Worm (Caenorhabditis elegans) whole organism, midembryonic: ENCODE measurements around the gene drr-1.

Experiments used
- T22C8.4 ChIP-seq: fragments of 200-800 bp; sonication (Bioruptor generic); IDR thresholded peaks from 2 replicates; pipeline ENCODE4 v1.3.6; 2022; ENCODE audit warnings: missing genetic modification characterization, missing compliant biosample characterization
- cog-1 ChIP-seq: sonication (generic microtip); optimal IDR thresholded peaks from 2 replicates; lab custom pipeline; 2016; ENCODE audit warnings: missing genetic modification characterization, missing compliant biosample characterization
- flt-1 ChIP-seq: fragments of 200-800 bp; sonication (Bioruptor generic); IDR thresholded peaks from 2 replicates; pipeline ENCODE4 v1.3.6; 2022; ENCODE audit warnings: missing genetic modification characterization, missing compliant biosample characterization
- klf-2 ChIP-seq: fragments of 200-800 bp; sonication (Bioruptor generic); conservative IDR thresholded peaks from 2 replicates; pipeline ENCODE4 v1.3.6; 2022; ENCODE audit warnings: missing genetic modification reagents, missing genetic modification characterization, missing compliant biosample characterization
- med-1 ChIP-seq: sonication (generic microtip); optimal IDR thresholded peaks from 2 replicates; lab custom pipeline; 2017; ENCODE audit warnings: missing genetic modification characterization, mild to moderate bottlenecking, missing compliant biosample characterization, antibody characterized with exemption, missing genetic modification reagents; ENCODE audit not compliant: insufficient read depth
- ref-1 ChIP-seq: fragments of 200-800 bp; sonication (Bioruptor generic); conservative IDR thresholded peaks from 2 replicates; pipeline ENCODE4 v1.3.6; 2022; ENCODE audit warnings: missing genetic modification reagents, missing genetic modification characterization, missing compliant biosample characterization
- tab-1 ChIP-seq: fragments of 200-800 bp; sonication (Bioruptor generic); IDR thresholded peaks from 2 replicates; pipeline ENCODE4 v1.3.6; 2022; ENCODE audit warnings: missing genetic modification characterization, missing compliant biosample characterization
- ztf-23 ChIP-seq: fragments of 200-800 bp; sonication (Bioruptor generic); IDR thresholded peaks from 2 replicates; pipeline ENCODE4 v1.3.6; 2022; ENCODE audit warnings: missing genetic modification reagents, missing genetic modification characterization, missing compliant biosample characterization
- ztf-29 ChIP-seq: fragments of 200-800 bp; sonication (Bioruptor generic); IDR thresholded peaks from 2 replicates; pipeline ENCODE4 v1.3.6; 2022; ENCODE audit warnings: missing genetic modification reagents, missing genetic modification characterization, missing compliant biosample characterization

drr-1 gene

ce11 chrII:13491254-13491889 lies 4.3 kb downstream of the drr-1 start, which contains the start of gene alh-7:
TSS of gene alh-7 (minus strand) at chrII:13491786.
- no peak for TF ChIP-seq ref-1 (GFP tag; lab: Robert Waterston, UW)
- no peak for TF ChIP-seq flt-1
- no peak for TF ChIP-seq cog-1 (tag; lab: Kevin White, UChicago)
- no peak for TF ChIP-seq ztf-29 (GFP tag; lab: Robert Waterston, UW)
- TF ChIP-seq klf-2 (GFP tag; lab: Robert Waterston, UW) = no peak
- no peak for TF ChIP-seq med-1 (GFP tag; lab: Kevin White, UChicago)
- no peak for TF ChIP-seq T22C8.4 (GFP tag; lab: Robert Waterston, UW)
- no peak for TF ChIP-seq ztf-23 (GFP tag; lab: Robert Waterston, UW)
- TF ChIP-seq tab-1 (GFP tag; lab: Robert Waterston, UW) = no peak

ce11 chrII:13489896-13490295 lies 5.8 kb downstream of the drr-1 start:
- no peak for TF ChIP-seq tab-1 (GFP tag; lab: Robert Waterston, UW)
- TF ChIP-seq flt-1 = no peak
- TF ChIP-seq klf-2 (GFP tag; lab: Robert Waterston, UW) = no peak
- TF ChIP-seq ref-1 (GFP tag; lab: Robert Waterston, UW) = no peak
- TF ChIP-seq med-1 (GFP tag; lab: Kevin White, UChicago) = no peak
- no peak for TF ChIP-seq T22C8.4 (GFP tag; lab: Robert Waterston, UW)

ce11 chrII:13487563-13487962 lies 8.1 kb downstream of the drr-1 start:
- TF ChIP-seq klf-2 (GFP tag; lab: Robert Waterston, UW) (no peak), ztf-29 (GFP tag; lab: Robert Waterston, UW) (no peak), tab-1 (GFP tag; lab: Robert Waterston, UW) (no peak), T22C8.4 (GFP tag; lab: Robert Waterston, UW) (no peak), ztf-23 (GFP tag; lab: Robert Waterston, UW) (no peak)

- no peak for TF ChIP-seq flt-1
- no peak for TF ChIP-seq tab-1 (GFP tag; lab: Robert Waterston, UW)
- TF ChIP-seq cog-1 (tag; lab: Kevin White, UChicago) = no peak
- TF ChIP-seq ref-1 (GFP tag; lab: Robert Waterston, UW) = no peak
- TF ChIP-seq klf-2 (GFP tag; lab: Robert Waterston, UW) = no peak
- TF ChIP-seq med-1 (GFP tag; lab: Kevin White, UChicago) = no peak
- no peak for TF ChIP-seq T22C8.4 (GFP tag; lab: Robert Waterston, UW)
- no peak for TF ChIP-seq ztf-29 (GFP tag; lab: Robert Waterston, UW)
- TF ChIP-seq ztf-23 (GFP tag; lab: Robert Waterston, UW) = no peak
Observed at ce11 chrII:13485119-13485518, 10.6 kb downstream of the drr-1 start.

- TF ChIP-seq ref-1 (GFP tag; lab: Robert Waterston, UW) (no peak), cog-1 (tag; lab: Kevin White, UChicago) (no peak), med-1 (GFP tag; lab: Kevin White, UChicago) (no peak), tab-1 (GFP tag; lab: Robert Waterston, UW) (no peak), klf-2 (GFP tag; lab: Robert Waterston, UW) (no peak), T22C8.4 (GFP tag; lab: Robert Waterston, UW) (no peak), ztf-29 (GFP tag; lab: Robert Waterston, UW) (no peak), flt-1 (no peak), ztf-23 (GFP tag; lab: Robert Waterston, UW) (no peak)
Observed at ce11 chrII:13484108-13484507, 11.6 kb downstream of the drr-1 start.

- TF ChIP-seq klf-2 (GFP tag; lab: Robert Waterston, UW) = no peak
- no peak for TF ChIP-seq flt-1
- no peak for TF ChIP-seq ztf-29 (GFP tag; lab: Robert Waterston, UW)
- no peak for TF ChIP-seq ztf-23 (GFP tag; lab: Robert Waterston, UW)
- no peak for TF ChIP-seq med-1 (GFP tag; lab: Kevin White, UChicago)
- no peak for TF ChIP-seq T22C8.4 (GFP tag; lab: Robert Waterston, UW)
- TF ChIP-seq tab-1 (GFP tag; lab: Robert Waterston, UW) = no peak
- TF ChIP-seq ref-1 (GFP tag; lab: Robert Waterston, UW) = no peak
- no peak for TF ChIP-seq cog-1 (tag; lab: Kevin White, UChicago)
Observed at ce11 chrII:13481781-13482455, 13.8 kb downstream of the drr-1 start, which contains the start of gene E01G4.6. TSS of gene E01G4.6 (plus strand) at chrII:13482405.

ce11 chrII:13479424-13479823 lies 16.3 kb downstream of the drr-1 start:
- TF ChIP-seq tab-1 (GFP tag; lab: Robert Waterston, UW) = no peak
- TF ChIP-seq T22C8.4 (GFP tag; lab: Robert Waterston, UW) = no peak
- no peak for TF ChIP-seq flt-1
- TF ChIP-seq ztf-29 (GFP tag; lab: Robert Waterston, UW) = no peak
- TF ChIP-seq cog-1 (tag; lab: Kevin White, UChicago) = no peak
- no peak for TF ChIP-seq klf-2 (GFP tag; lab: Robert Waterston, UW)
- TF ChIP-seq med-1 (GFP tag; lab: Kevin White, UChicago) = no peak
- no peak for TF ChIP-seq ztf-23 (GFP tag; lab: Robert Waterston, UW)
- no peak for TF ChIP-seq ref-1 (GFP tag; lab: Robert Waterston, UW)

- no peak for TF ChIP-seq ref-1 (GFP tag; lab: Robert Waterston, UW)
- no peak for TF ChIP-seq flt-1
- TF ChIP-seq klf-2 (GFP tag; lab: Robert Waterston, UW) = no peak
- TF ChIP-seq tab-1 (GFP tag; lab: Robert Waterston, UW) = no peak
- TF ChIP-seq ztf-29 (GFP tag; lab: Robert Waterston, UW) = no peak; the same call in 1 of the 2 replicates
- no peak for TF ChIP-seq T22C8.4 (GFP tag; lab: Robert Waterston, UW)
- no peak for TF ChIP-seq ztf-23 (GFP tag; lab: Robert Waterston, UW)
- TF ChIP-seq med-1 (GFP tag; lab: Kevin White, UChicago) = no peak
- TF ChIP-seq cog-1 (tag; lab: Kevin White, UChicago) = no peak
Observed at ce11 chrII:13477230-13477629, 18.5 kb downstream of the drr-1 start.
